Worm (Caenorhabditis elegans) whole organism, L4/young adult: ENCODE results near the gene haf-2.

Source experiments
- W03F9.2 ChIP-seq: fragments of 150-350 bp; optimal IDR thresholded peaks from 2 replicates; lab custom pipeline; 2014; ENCODE audit warnings: missing biosample characterization, missing genetic modification characterization
- dao-5 ChIP-seq: sonication (generic microtip); optimal IDR thresholded peaks from 2 replicates; lab custom pipeline; 2016; ENCODE audit warnings: missing genotype, missing genetic modification characterization, moderate library complexity, missing compliant biosample characterization
- him-1 ChIP-seq: sonication (generic microtip); optimal IDR thresholded peaks from 2 replicates; lab custom pipeline; 2016; ENCODE audit warnings: missing genotype, missing genetic modification reagents, missing genetic modification characterization, missing compliant biosample characterization

haf-2 gene

ce11 chrII:7356326-7356725 is at the start of gene haf-2:
Gene haf-2 (minus strand): TSS chrII:7356426.
- TF ChIP-seq dao-5 (no peak), W03F9.2 (no peak), him-1 (no peak)

ce11 chrII:7405262-7405661 is 49.0 kb upstream of the haf-2 start:
- TF ChIP-seq him-1 (no peak), W03F9.2 (no peak), dao-5 (no peak)

DNA sequence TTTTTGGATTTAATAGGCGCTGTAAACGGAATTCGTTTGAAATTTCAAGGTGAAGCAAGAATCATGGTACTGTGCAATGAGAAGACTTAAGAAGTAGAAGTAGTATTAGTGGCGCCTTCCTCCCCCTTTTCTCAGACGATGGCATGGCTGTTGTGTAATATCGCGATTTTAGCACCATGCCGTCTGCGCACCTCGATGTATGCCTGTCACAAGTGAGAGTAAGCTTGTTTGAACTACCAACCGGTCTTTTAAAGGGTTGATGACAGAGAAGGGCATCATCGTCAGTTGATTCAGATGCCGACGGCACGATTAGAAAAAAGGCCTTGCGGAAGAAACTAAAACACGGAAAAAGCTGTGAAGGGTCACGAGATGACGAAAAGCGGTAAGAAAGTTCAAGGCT is 47.8 kb upstream of the haf-2 start:
- TF ChIP-seq W03F9.2 (no peak), him-1 (no peak), dao-5 (no peak)

ce11 chrII:7402625-7403024 is 46.4 kb upstream of the haf-2 start, which contains the start of gene nas-7:
Gene nas-7 (minus strand): TSS chrII:7402725.
- TF ChIP-seq W03F9.2 (no peak), him-1 (no peak), dao-5 (no peak)

DNA sequence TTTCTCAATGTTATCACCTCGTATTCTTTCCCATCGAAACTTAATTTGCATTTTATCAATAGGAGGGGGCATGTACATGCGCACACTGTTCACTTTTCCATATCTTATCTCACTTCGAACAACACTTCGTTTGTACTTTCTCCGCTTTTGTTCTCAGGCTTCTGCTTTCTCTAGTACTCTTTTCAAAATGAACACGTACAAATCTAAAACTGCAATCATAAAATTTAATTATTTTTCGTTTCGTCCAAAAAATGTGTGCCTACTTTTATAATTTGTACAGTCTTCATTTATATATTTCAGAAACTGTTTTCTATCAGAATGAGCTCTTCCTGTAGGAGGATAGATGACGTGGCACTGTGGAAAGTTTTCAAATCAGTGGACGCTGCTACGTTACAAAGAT is 42.5 kb upstream of the haf-2 start, which contains the start of gene C07D10.1:
Gene C07D10.1, plus strand, starts transcription at position 301 of the 400 bp plus-strand sequence.
- TF ChIP-seq W03F9.2 (no peak), him-1 (no peak), dao-5 (no peak)

- TF ChIP-seq him-1, result peak; percentile 9
- TF ChIP-seq W03F9.2, result no peak
These were observed 41.1 kb upstream of the haf-2 start for ce11 chrII:7397273-7397840.

DNA sequence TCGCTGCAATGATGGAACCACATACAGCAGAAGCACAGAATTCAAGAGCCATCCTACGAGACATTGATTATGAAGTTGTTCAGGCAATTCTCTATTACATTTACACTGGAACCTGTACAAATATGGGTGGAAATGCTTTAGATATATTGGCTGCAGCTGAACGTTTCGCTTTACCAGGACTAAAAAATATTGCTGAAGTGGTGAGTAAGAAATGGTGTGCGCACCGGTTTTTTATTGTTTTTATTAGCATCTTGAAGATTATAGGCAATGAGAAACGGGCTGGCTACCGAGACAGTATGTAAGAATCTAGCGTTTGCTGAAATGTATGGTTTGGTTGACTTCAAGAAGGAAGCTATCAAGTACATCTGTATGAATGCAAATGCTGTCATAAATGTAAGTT is 39.9 kb upstream of the haf-2 start:
- no peak for TF ChIP-seq W03F9.2
- TF ChIP-seq dao-5, result no peak
- TF ChIP-seq him-1, result no peak

- TF ChIP-seq him-1 (no peak), W03F9.2 (no peak), dao-5 (no peak)
These were observed 38.4 kb upstream of the haf-2 start, which contains the start of gene bath-44 for ce11 chrII:7394690-7395054. Gene bath-44 (plus strand): TSS chrII:7394955.

DNA sequence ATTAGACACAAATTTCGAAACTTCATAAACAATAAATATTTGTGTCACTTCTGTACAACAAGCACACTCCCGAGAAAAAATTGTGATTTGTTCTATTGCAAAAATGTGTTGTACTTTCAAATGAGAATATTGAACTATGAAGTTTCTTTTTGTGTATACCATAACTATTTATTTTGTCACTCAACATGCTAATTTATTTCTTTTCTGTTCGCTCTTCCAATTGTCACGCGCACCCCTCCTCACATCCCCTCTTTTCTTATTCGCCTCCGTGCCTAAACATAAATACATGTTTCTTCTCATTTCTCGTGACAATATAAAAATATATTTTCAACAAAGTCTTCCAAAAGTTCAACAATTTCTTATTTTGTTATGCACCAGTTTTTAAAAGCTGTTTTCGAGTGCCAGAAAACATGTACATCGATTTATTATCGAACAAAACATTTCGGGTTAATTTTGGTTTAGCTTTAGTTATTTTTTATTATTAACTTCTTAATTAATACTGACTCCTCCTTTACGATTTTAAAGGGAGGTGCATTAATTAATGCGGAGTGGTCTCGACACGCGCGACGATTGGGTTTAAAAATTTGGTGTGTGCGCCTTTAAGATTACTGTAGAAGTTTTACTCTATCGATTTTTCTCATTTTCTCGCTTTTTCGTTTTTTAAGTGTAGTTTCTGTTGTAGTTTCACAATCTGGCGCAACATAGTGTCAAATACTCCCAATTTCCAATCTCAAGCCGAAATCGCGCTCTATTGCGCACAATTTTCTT is 37.9 kb upstream of the haf-2 start:
- TF ChIP-seq W03F9.2, result peak; percentile 10
- no peak for TF ChIP-seq dao-5

DNA sequence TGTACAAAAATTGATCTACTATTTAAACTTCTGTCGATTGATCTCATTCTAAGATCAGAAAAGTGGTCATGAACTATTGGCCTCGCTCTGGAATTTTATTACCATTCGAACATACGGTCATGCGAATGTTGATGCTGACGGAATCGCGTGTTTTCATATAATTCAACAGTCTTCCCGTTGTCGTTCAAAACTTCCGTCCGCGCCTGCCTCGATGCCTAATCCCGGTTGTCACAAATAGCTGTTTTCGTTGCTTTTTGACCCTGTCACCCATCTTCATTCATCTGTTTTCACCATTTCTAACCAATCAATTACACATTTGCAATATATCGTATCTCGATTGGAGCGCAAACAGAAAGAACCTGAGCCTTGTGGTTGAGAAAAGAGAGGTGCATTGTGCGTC is 37.2 kb upstream of the haf-2 start:
- TF ChIP-seq W03F9.2, result no peak
- no peak for TF ChIP-seq him-1
- no peak for TF ChIP-seq dao-5

- TF ChIP-seq dao-5, result no peak
- no peak for TF ChIP-seq him-1
- TF ChIP-seq W03F9.2, result no peak
These were observed 35.9 kb upstream of the haf-2 start for ce11 chrII:7392052-7392694.

ce11 chrII:7390335-7390734 is 34.1 kb upstream of the haf-2 start:
- TF ChIP-seq W03F9.2 (no peak), dao-5 (no peak), him-1 (no peak)

DNA sequence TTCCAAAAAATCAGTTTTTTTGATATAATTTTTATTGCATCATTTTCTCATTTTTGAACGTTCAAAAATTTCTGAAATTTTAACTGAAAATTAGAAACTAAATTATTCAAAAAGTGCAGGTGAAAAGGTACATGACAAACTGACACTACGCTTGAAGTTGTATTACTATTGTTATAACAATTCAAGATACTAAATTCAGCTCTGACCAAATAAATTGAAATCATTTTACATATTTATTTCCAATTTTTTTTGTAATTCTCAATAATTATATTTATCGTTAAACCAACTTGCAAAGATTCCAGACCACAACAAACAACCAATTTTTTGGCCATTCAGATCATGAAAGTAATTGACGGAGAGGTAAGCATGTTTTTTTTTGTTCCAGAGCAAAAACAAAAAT is 29.2 kb upstream of the haf-2 start, which contains the start of gene sre-3:
Gene sre-3, plus strand, starts transcription at position 301 of the 400 bp plus-strand sequence.
- TF ChIP-seq dao-5, result no peak
- TF ChIP-seq W03F9.2, result no peak
- TF ChIP-seq him-1, result no peak

- TF ChIP-seq W03F9.2, result no peak
- TF ChIP-seq him-1, result no peak
- no peak for TF ChIP-seq dao-5
These were observed 25.7 kb upstream of the haf-2 start for ce11 chrII:7381947-7382346.

DNA sequence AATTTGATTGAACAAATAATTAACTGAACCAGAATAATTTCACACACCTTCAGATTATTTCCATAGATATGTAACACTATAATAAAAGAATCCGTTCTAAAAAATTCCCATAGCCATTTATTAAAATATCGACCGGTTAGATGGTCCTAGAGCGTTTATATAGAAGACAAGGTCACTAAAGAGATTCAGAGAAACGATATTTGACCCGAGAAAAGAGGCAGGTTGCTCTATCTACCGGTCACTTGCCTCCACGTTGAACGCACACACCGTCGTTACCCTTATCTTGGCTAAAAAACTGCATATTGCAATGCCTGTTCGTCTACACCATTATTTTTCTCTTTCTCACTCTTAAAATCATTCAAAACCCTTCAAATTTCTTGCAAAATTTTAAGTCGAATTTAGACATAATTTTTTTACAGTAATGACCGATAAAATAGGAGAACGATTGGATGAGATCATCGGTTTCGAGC is 25.0 kb upstream of the haf-2 start, which contains the start of gene C07D10.5:
Gene C07D10.5, plus strand, starts transcription at position 420 of the 470 bp plus-strand sequence.
- TF ChIP-seq dao-5 (no peak), him-1 (no peak), W03F9.2 (no peak)

ce11 chrII:7379021-7379420 is 22.8 kb upstream of the haf-2 start, which contains the start of gene C07D10.6:
Gene C07D10.6 (plus strand): TSS chrII:7379321.
- TF ChIP-seq dao-5 (no peak), him-1 (no peak)
